Worm (Caenorhabditis elegans) whole organism, young adult: ENCODE data around the gene F46F5.1.

ENCODE experiments used
- B0035.1 ChIP-seq: sonication (generic microtip); optimal IDR thresholded peaks from 2 replicates; lab custom pipeline; 2016; ENCODE audit warnings: missing genetic modification characterization, mild to moderate bottlenecking, missing compliant biosample characterization, missing genotype, missing genetic modification reagents
- F10E7.11 ChIP-seq: sonication (generic microtip); optimal IDR thresholded peaks from 2 replicates; lab custom pipeline; 2017; ENCODE audit warnings: mild to moderate bottlenecking, missing genetic modification characterization, moderate library complexity, missing compliant biosample characterization
- F39B2.1 ChIP-seq: fragments of 200-800 bp; sonication (Bioruptor generic); IDR thresholded peaks from 2 replicates; pipeline ENCODE4 v1.3.6; 2022; ENCODE audit warnings: missing genetic modification reagents, missing genetic modification characterization, missing compliant biosample characterization
- F49E8.2 ChIP-seq: sonication (generic microtip); optimal IDR thresholded peaks from 3 replicates; lab custom pipeline; 2017; ENCODE audit warnings: missing genetic modification characterization, mild to moderate bottlenecking, missing compliant biosample characterization, antibody characterized with exemption, moderate library complexity; ENCODE audit not compliant: insufficient read depth
- F57A8.1 ChIP-seq: fragments of 200-800 bp; sonication (Bioruptor generic); optimal IDR thresholded peaks from 2 replicates; lab custom pipeline; 2018; ENCODE audit warnings: mild to moderate bottlenecking, missing genetic modification characterization, moderate library complexity, missing compliant biosample characterization
- F57C9.4 ChIP-seq: sonication (generic microtip); optimal IDR thresholded peaks from 2 replicates; lab custom pipeline; 2017; ENCODE audit warnings: mild to moderate bottlenecking, missing genetic modification characterization, missing compliant biosample characterization
- Y56A3A.18 ChIP-seq: fragments of 200-800 bp; sonication (Bioruptor generic); IDR thresholded peaks from 2 replicates; pipeline ENCODE4 v1.3.6; 2022; ENCODE audit warnings: missing genetic modification reagents, missing genetic modification characterization, missing compliant biosample characterization
- ZK185.1 ChIP-seq: sonication (generic microtip); optimal IDR thresholded peaks from 2 replicates; lab custom pipeline; 2016; ENCODE audit warnings: mild to moderate bottlenecking, missing genetic modification characterization, missing compliant biosample characterization; ENCODE audit not compliant: poor library complexity, severe bottlenecking
- aptf-2 ChIP-seq: fragments of 200-800 bp; sonication (Bioruptor generic); conservative IDR thresholded peaks from 2 replicates; pipeline ENCODE4 v1.3.6; 2022; ENCODE audit warnings: missing genetic modification reagents, missing genetic modification characterization, missing compliant biosample characterization
- attf-3 ChIP-seq: fragments of 200-800 bp; sonication (Bioruptor generic); conservative IDR thresholded peaks from 2 replicates; pipeline ENCODE4 v1.3.6; 2022; ENCODE audit warnings: missing genetic modification reagents, missing genetic modification characterization, missing compliant biosample characterization
- bed-1 ChIP-seq: fragments of 200-800 bp; sonication (Bioruptor generic); IDR thresholded peaks from 2 replicates; pipeline ENCODE4 v1.3.6; 2022; ENCODE audit warnings: missing genetic modification reagents, missing genetic modification characterization, missing compliant biosample characterization
- bed-2 ChIP-seq: fragments of 200-800 bp; sonication (Bioruptor generic); IDR thresholded peaks from 2 replicates; pipeline ENCODE4 v1.3.6; 2022; ENCODE audit warnings: missing genetic modification reagents, missing genetic modification characterization, missing compliant biosample characterization
- ceh-40 ChIP-seq: fragments of 200-800 bp; sonication (Bioruptor generic); IDR thresholded peaks from 2 replicates; pipeline ENCODE4 v1.3.6; 2022; ENCODE audit warnings: missing genetic modification characterization, missing compliant biosample characterization
- dox-1 ChIP-seq: fragments of 200-800 bp; sonication (Bioruptor generic); IDR thresholded peaks from 2 replicates; pipeline ENCODE4 v1.3.6; 2022; ENCODE audit warnings: missing genetic modification reagents, missing genetic modification characterization, missing compliant biosample characterization
- efl-1 ChIP-seq: fragments of 150-350 bp; optimal IDR thresholded peaks from 2 replicates; lab custom pipeline; 2014; ENCODE audit warnings: missing biosample characterization, missing genetic modification reagents, missing genetic modification characterization
- egl-18 ChIP-seq: fragments of 200-800 bp; sonication (Bioruptor generic); IDR thresholded peaks from 2 replicates; pipeline ENCODE4 v1.3.6; 2022; ENCODE audit warnings: missing genetic modification reagents, missing genetic modification characterization, missing compliant biosample characterization
- fkh-3 ChIP-seq: sonication (generic microtip); optimal IDR thresholded peaks from 2 replicates; lab custom pipeline; 2016; ENCODE audit warnings: mild to moderate bottlenecking, missing genetic modification characterization, missing compliant biosample characterization
- gei-17 ChIP-seq: fragments of 200-800 bp; sonication (Bioruptor generic); optimal IDR thresholded peaks from 2 replicates; lab custom pipeline; 2018; ENCODE audit warnings: mild to moderate bottlenecking, missing genetic modification characterization, missing compliant biosample characterization
- him-1 ChIP-seq: sonication (generic microtip); optimal IDR thresholded peaks from 2 replicates; lab custom pipeline; 2016; ENCODE audit warnings: missing genotype, missing genetic modification reagents, missing genetic modification characterization, missing compliant biosample characterization
- hsf-1 ChIP-seq: fragments of 200-800 bp; sonication (Bioruptor generic); IDR thresholded peaks from 2 replicates; pipeline ENCODE4 v1.3.6; 2022; ENCODE audit warnings: missing genetic modification reagents, missing genetic modification characterization, missing compliant biosample characterization
- let-526 ChIP-seq: fragments of 200-800 bp; sonication (Bioruptor generic); IDR thresholded peaks from 2 replicates; pipeline ENCODE4 v1.3.6; 2022; ENCODE audit warnings: missing genetic modification reagents, missing genetic modification characterization, missing compliant biosample characterization
- let-607 ChIP-seq, 2 experiments: fragments of 200-800 bp in 1 of 2; sonication (Bioruptor generic) in 1 of 2; sonication (generic microtip) in 1 of 2; optimal IDR thresholded peaks; 2 replicates each; lab custom pipeline; 2016 to 2018; ENCODE audit warnings: mild to moderate bottlenecking in 2 of 2, missing compliant biosample characterization in 2 of 2, missing genetic modification characterization in 2 of 2, moderate library complexity in 2 of 2, missing genotype in 1 of 2
- lsl-1 ChIP-seq: fragments of 200-800 bp; sonication (Bioruptor generic); optimal IDR thresholded peaks from 2 replicates; lab custom pipeline; 2018; ENCODE audit warnings: mild to moderate bottlenecking, missing genetic modification characterization, moderate library complexity, missing compliant biosample characterization
- lsy-27 ChIP-seq: sonication (generic microtip); optimal IDR thresholded peaks from 2 replicates; lab custom pipeline; 2017; ENCODE audit warnings: missing genetic modification characterization, mild to moderate bottlenecking, missing compliant biosample characterization, antibody characterized with exemption, missing genotype, borderline replicate concordance; ENCODE audit not compliant: insufficient read depth
- madf-10 ChIP-seq: sonication (generic microtip); optimal IDR thresholded peaks from 2 replicates; lab custom pipeline; 2016; ENCODE audit warnings: mild to moderate bottlenecking, missing genetic modification characterization, missing compliant biosample characterization
- madf-3 ChIP-seq: fragments of 200-800 bp; sonication (Bioruptor generic); IDR thresholded peaks from 2 replicates; pipeline ENCODE4 v1.3.6; 2022; ENCODE audit warnings: missing genetic modification reagents, missing genetic modification characterization, missing compliant biosample characterization
- nhr-90 ChIP-seq: sonication (generic microtip); optimal IDR thresholded peaks from 2 replicates; lab custom pipeline; 2016; ENCODE audit warnings: missing genotype, mild to moderate bottlenecking, missing genetic modification characterization, missing compliant biosample characterization
- sdz-38 ChIP-seq: sonication (generic microtip); optimal IDR thresholded peaks from 2 replicates; lab custom pipeline; 2016; ENCODE audit warnings: missing genotype, missing genetic modification characterization, missing compliant biosample characterization
- snpc-1.3 ChIP-seq: sonication (generic microtip); optimal IDR thresholded peaks from 2 replicates; lab custom pipeline; 2017; ENCODE audit warnings: missing genetic modification characterization, mild to moderate bottlenecking, missing compliant biosample characterization, antibody characterized with exemption, moderate library complexity, missing genotype, missing genetic modification reagents; ENCODE audit not compliant: insufficient read depth
- snpc-3.4 ChIP-seq: sonication (generic microtip); optimal IDR thresholded peaks from 2 replicates; lab custom pipeline; 2017; ENCODE audit warnings: missing genetic modification characterization, mild to moderate bottlenecking, missing compliant biosample characterization, antibody characterized with exemption, moderate library complexity, missing genotype, missing genetic modification reagents
- sptf-2 ChIP-seq: fragments of 200-800 bp; sonication (Bioruptor generic); optimal IDR thresholded peaks from 2 replicates; lab custom pipeline; 2018; ENCODE audit warnings: mild to moderate bottlenecking, missing genetic modification characterization, missing compliant biosample characterization
- tbp1 ChIP-seq: fragments of 200-800 bp; sonication (Bioruptor generic); optimal IDR thresholded peaks from 2 replicates; lab custom pipeline; 2018; ENCODE audit warnings: mild to moderate bottlenecking, missing genetic modification characterization, missing compliant biosample characterization
- ztf-18 ChIP-seq: sonication (generic microtip); optimal IDR thresholded peaks from 2 replicates; lab custom pipeline; 2016; ENCODE audit warnings: missing genotype, mild to moderate bottlenecking, missing genetic modification characterization, missing compliant biosample characterization
- ztf-3 ChIP-seq: fragments of 200-800 bp; sonication (Bioruptor generic); optimal IDR thresholded peaks from 2 replicates; lab custom pipeline; 2018; ENCODE audit warnings: mild to moderate bottlenecking, missing genetic modification characterization, missing compliant biosample characterization

Gene F46F5.1

ce11 chrII:797445-797844 lies 5.7 kb upstream of the F46F5.1 start:
- TF ChIP-seq Y56A3A.18 (GFP tag; lab: Robert Waterston, UW) = no peak
- TF ChIP-seq tbp1 (GFP tag; lab: Kevin White, UChicago) = no peak
- no peak for TF ChIP-seq sdz-38 (tag; lab: Kevin White, UChicago)
- TF ChIP-seq dox-1 (GFP tag; lab: Robert Waterston, UW) = no peak
- TF ChIP-seq nhr-90 (tag; lab: Kevin White, UChicago) = no peak
- no peak for TF ChIP-seq gei-17
- no peak for TF ChIP-seq F49E8.2
- TF ChIP-seq ceh-40 = no peak
- TF ChIP-seq attf-3 (GFP tag; lab: Robert Waterston, UW) = no peak
- no peak for TF ChIP-seq egl-18
- no peak for TF ChIP-seq sptf-2 (GFP tag; lab: Kevin White, UChicago)
- no peak for TF ChIP-seq ztf-3 (GFP tag; lab: Kevin White, UChicago)
- no peak for TF ChIP-seq F57C9.4 (tag; lab: Kevin White, UChicago)
- no peak for TF ChIP-seq F57A8.1 (GFP tag; lab: Kevin White, UChicago)
- no peak for TF ChIP-seq efl-1 (GFP tag; lab: Kevin White, UChicago)
- no peak for TF ChIP-seq F10E7.11 (tag; lab: Kevin White, UChicago)
- TF ChIP-seq, all 124 proteins: peak for 0

ce11 chrII:796916-797315 lies 5.2 kb upstream of the F46F5.1 start:
- no peak for TF ChIP-seq snpc-3.4 (tag; lab: Kevin White, UChicago)

ce11 chrII:788139-788538 lies 3.6 kb downstream of the F46F5.1 start, which contains the start of gene F46F5.15:
Gene F46F5.15 (plus strand): TSS chrII:788439.
- TF ChIP-seq lsl-1 (GFP tag; lab: Kevin White, UChicago) (no peak), snpc-1.3 (tag; lab: Kevin White, UChicago) (no peak), him-1 (tag; lab: Kevin White, UChicago) (no peak), F39B2.1 (GFP tag; lab: Robert Waterston, UW) (no peak), F49E8.2 (no peak), hsf-1 (GFP tag; lab: Robert Waterston, UW) (no peak), ZK185.1 (tag; lab: Kevin White, UChicago) (no peak), ztf-18 (tag; lab: Kevin White, UChicago) (no peak), Y56A3A.18 (GFP tag; lab: Robert Waterston, UW) (no peak), B0035.1 (tag; lab: Kevin White, UChicago) (no peak), madf-10 (tag; lab: Kevin White, UChicago) (no peak)

DNA sequence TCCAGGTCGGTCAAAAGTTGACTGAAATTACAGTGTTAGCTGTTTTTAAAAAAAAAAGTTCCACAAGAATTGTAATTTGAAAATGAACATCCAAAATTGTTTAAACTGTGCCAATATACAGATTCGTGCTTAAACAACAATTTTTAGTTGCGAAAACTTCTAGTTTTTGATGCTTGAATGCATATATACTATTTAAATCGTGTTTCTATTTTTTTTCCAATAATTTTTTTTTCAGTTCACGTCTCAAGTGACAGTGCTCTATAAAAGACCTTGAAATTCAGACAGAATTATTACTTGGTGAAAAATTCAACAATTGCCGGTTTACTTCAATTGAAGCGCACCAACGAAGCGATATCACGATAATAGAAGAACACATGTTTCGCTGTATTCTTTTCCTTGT lies 4.8 kb downstream of the F46F5.1 start, which contains the start of gene F46F5.16:
TSS of gene F46F5.16 (plus strand) at position 301 of the 400 bp plus-strand sequence.
- no peak for TF ChIP-seq lsy-27 (tag; lab: Kevin White, UChicago)
- no peak for TF ChIP-seq bed-1 (GFP tag; lab: Robert Waterston, UW)
- no peak for TF ChIP-seq let-607 (tag; optimal IDR thresholded peaks at IDR 0.05; lab: Kevin White, UChicago)
- TF ChIP-seq B0035.1 (tag; lab: Kevin White, UChicago) = no peak
- no peak for TF ChIP-seq let-526 (GFP tag; lab: Robert Waterston, UW)
- no peak for TF ChIP-seq aptf-2 (GFP tag; lab: Robert Waterston, UW)
- TF ChIP-seq fkh-3 (tag; lab: Kevin White, UChicago) = no peak
- TF ChIP-seq gei-17 = no peak
- no peak for TF ChIP-seq bed-2 (GFP tag; lab: Robert Waterston, UW)
- TF ChIP-seq F49E8.2 = no peak
- TF ChIP-seq F57C9.4 (tag; lab: Kevin White, UChicago) = no peak
- TF ChIP-seq madf-3 (GFP tag; lab: Robert Waterston, UW) = no peak
